Worm (Caenorhabditis elegans): ENCODE measurements around the gene irld-24.

Gene irld-24

DNA sequence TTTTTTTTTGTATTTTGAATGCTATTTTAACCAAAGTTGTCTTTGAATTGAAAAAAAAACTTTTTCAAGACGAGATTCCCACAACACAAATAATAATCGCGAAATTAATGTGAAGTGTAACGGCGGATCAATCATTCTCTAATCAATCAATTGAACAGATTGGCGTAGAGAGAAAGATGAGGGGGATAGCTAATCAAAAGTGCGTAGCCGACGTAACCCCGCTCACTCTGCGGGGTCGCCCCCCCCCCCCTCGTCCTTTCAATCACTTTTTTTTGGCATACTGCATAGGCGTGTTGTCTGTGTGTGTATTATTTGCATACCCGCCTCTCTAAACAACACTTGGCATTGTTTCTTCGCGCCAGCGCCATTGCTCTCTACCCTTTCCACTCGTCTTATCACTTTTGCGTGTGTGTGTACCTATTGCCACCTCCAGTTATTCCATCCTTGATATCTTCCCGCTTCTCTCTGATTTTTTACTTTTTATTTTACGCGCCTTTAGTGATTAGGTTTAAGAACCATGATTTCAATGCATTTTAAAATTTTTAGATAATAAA lies 38.1 kb downstream of the irld-24 start:
- TF ChIP-seq hlh-1 (tag; optimal IDR thresholded peaks at IDR 0.05), result no peak
- TF ChIP-seq ham-2 (GFP tag; optimal IDR thresholded peaks at IDR 0.05), result peak; percentile 29
- peak; percentile 16 for TF ChIP-seq unc-120 (tag; optimal IDR thresholded peaks at IDR 0.05; ENCODE audit: poor library complexity, severe bottlenecking)
- peak; percentile 35 for TF ChIP-seq unc-62 (GFP tag; optimal IDR thresholded peaks at IDR 0.05)
- TF ChIP-seq nhr-28 (tag; optimal IDR thresholded peaks at IDR 0.05), result no peak
- no peak for TF ChIP-seq mab-5 (tag; optimal IDR thresholded peaks at IDR 0.05)
- TF ChIP-seq M03D4.4 (tag; optimal IDR thresholded peaks at IDR 0.05), result peak; percentile 15
- TF ChIP-seq sem-2 (GFP tag; optimal IDR thresholded peaks at IDR 0.05), result no peak

ce11 chrX:14026893-14027292 lies 40.5 kb downstream of the irld-24 start:
- TF ChIP-seq zip-8 (tag; optimal IDR thresholded peaks at IDR 0.05) (no peak), mls-2 (tag; optimal IDR thresholded peaks at IDR 0.05) (no peak), sptf-1 (tag; optimal IDR thresholded peaks at IDR 0.05) (peak; percentile 38), hlh-1 (tag; optimal IDR thresholded peaks at IDR 0.05) (peak; percentile 57), nhr-2 (tag; optimal IDR thresholded peaks at IDR 0.05) (peak; percentile 83), cnd-1 (tag; optimal IDR thresholded peaks at IDR 0.05) (peak; percentile 43)

DNA sequence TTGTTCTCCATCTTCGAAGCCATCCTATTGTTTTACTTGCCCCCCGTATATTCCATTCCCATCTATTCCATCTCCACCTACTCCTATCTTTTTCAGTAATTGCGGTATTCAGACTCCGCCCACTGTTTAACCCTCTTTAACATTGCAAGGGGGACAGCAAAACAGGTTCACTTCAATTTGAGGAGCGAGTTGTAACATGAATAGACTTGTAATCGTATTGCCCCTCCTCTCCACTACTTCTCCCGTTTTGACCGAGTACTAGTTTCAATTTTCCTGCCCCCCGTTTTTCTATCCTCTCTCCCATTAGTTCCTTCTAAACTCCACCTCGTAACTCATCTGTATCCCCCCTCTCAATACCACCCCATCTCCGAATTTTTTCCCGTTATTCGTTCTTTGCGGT lies 42.1 kb downstream of the irld-24 start:
- TF ChIP-seq ceh-39 (tag; optimal IDR thresholded peaks at IDR 0.05), result no peak
- peak; percentile 77 for TF ChIP-seq ces-1 (GFP tag; optimal IDR thresholded peaks at IDR 0.05)

DNA sequence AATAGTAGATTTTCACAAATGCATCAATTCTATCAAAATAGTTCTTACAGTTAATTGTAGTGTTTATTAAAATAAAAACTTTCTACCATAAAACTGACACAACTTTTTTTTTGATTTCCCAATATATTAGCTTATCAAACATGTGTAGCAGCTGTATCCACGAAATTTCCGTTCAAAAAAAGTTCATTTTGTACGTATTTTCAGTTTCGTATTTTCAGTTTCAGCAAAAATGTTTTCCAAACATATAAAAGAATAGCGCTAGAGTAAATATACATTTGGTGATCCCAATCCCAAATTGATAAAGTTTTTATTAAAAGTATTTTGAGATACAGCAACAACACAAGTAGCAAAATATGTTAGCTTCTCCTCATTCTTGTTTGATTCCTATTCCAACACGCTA lies 43.0 kb downstream of the irld-24 start:
- TF ChIP-seq mab-5 (tag; optimal IDR thresholded peaks at IDR 0.05) (no peak), sem-2 (GFP tag; optimal IDR thresholded peaks at IDR 0.05) (no peak), nhr-2 (tag; optimal IDR thresholded peaks at IDR 0.05) (no peak), tbx-8 (GFP tag; optimal IDR thresholded peaks at IDR 0.05) (no peak), ceh-39 (tag; optimal IDR thresholded peaks at IDR 0.05) (no peak), nhr-12 (tag; optimal IDR thresholded peaks at IDR 0.05) (no peak), sptf-1 (tag; optimal IDR thresholded peaks at IDR 0.05) (no peak), mls-2 (tag; optimal IDR thresholded peaks at IDR 0.05) (no peak), bed-3 (GFP tag; optimal IDR thresholded peaks at IDR 0.05) (no peak), pha-4 (tag; optimal IDR thresholded peaks at IDR 0.05) (no peak)

DNA sequence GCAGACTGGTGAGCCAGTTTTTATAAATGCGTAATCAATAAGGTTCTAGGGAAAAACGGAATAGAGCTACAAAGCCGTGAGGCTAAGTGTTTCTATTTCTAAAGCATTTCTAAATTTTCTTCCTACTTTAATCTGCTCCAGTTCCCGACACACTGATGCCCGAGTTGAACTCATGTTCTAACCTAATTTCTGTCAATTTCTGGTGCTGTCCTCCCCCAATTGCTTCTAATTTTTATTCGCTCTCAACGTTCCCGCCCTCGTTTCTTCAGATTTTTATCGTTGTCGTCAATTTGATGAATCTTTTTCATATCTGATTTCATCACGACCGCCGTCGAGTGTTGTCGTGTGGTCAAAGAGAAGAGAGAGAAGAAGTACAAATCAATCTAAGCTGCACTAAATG lies 43.5 kb downstream of the irld-24 start:
- TF ChIP-seq nhr-28 (tag; optimal IDR thresholded peaks at IDR 0.05) (no peak), ces-1 (GFP tag; optimal IDR thresholded peaks at IDR 0.05) (peak; percentile 82)

- no peak for TF ChIP-seq mep-1 (tag; optimal IDR thresholded peaks at IDR 0.05)
- TF ChIP-seq ham-2 (GFP tag; optimal IDR thresholded peaks at IDR 0.05), result no peak
- TF ChIP-seq zip-8 (tag; optimal IDR thresholded peaks at IDR 0.05), result no peak
- no peak for TF ChIP-seq unc-62 (GFP tag; optimal IDR thresholded peaks at IDR 0.05)
- TF ChIP-seq flh-1 (GFP tag; optimal IDR thresholded peaks at IDR 0.05), result no peak
- TF ChIP-seq pha-4 (tag; optimal IDR thresholded peaks at IDR 0.05), result no peak
- no peak for TF ChIP-seq ceh-43 (GFP tag; optimal IDR thresholded peaks at IDR 0.05)
- no peak for TF ChIP-seq nhr-28 (tag; optimal IDR thresholded peaks at IDR 0.05)
- no peak for TF ChIP-seq nhr-237 (tag; optimal IDR thresholded peaks at IDR 0.05)
- no peak for TF ChIP-seq elt-1 (tag; optimal IDR thresholded peaks at IDR 0.05; ENCODE audit: borderline replicate concordance, insufficient read depth)
- TF ChIP-seq nhr-12 (tag; optimal IDR thresholded peaks at IDR 0.05), result no peak
- TF ChIP-seq ceh-83 (GFP tag; optimal IDR thresholded peaks at IDR 0.05), result no peak
- TF ChIP-seq cnd-1 (tag; optimal IDR thresholded peaks at IDR 0.05), result no peak
- no peak for TF ChIP-seq unc-120 (tag; optimal IDR thresholded peaks at IDR 0.05; ENCODE audit: poor library complexity, severe bottlenecking)
- TF ChIP-seq blmp-1 (tag; optimal IDR thresholded peaks at IDR 0.05), result no peak
- TF ChIP-seq mls-2 (tag; optimal IDR thresholded peaks at IDR 0.05), result no peak
- TF ChIP-seq ceh-39 (tag; optimal IDR thresholded peaks at IDR 0.05), result no peak
- TF ChIP-seq mab-5 (tag; optimal IDR thresholded peaks at IDR 0.05), result no peak
Observed at ce11 chrX:14030524-14030923, 44.1 kb downstream of the irld-24 start.

DNA sequence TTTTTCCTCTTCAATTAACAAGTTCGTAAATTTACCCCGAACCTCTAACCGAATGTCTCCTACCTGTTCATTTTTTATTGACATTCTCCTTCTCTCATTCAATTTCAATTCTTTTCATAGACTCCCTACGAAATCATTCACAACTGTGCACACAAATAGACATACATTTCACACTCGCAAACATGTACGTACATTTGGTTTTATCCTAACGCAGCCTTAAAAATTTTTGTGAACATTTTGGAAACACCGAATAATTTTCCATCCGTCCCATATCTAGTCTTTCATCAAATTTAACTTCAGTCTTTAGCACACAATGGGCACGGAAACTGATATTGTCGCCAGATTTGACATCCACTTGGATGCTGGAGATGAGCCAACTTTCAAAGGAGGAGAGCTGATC lies 47.1 kb downstream of the irld-24 start, which contains the start of gene arrd-25:
arrd-25 (plus strand) TSS at position 301 of the 400 bp plus-strand sequence.
- TF ChIP-seq nhr-237 (tag; optimal IDR thresholded peaks at IDR 0.05), result no peak
- no peak for TF ChIP-seq lin-13 (tag; optimal IDR thresholded peaks at IDR 0.05)
- TF ChIP-seq lin-32 (GFP tag; optimal IDR thresholded peaks at IDR 0.05), result no peak
- TF ChIP-seq ztf-11 (tag; optimal IDR thresholded peaks at IDR 0.05), result no peak
- no peak for TF ChIP-seq ces-1 (GFP tag; optimal IDR thresholded peaks at IDR 0.05)
- TF ChIP-seq unc-39 (tag; optimal IDR thresholded peaks at IDR 0.05), result no peak
- no peak for TF ChIP-seq flh-1 (GFP tag; optimal IDR thresholded peaks at IDR 0.05)
- no peak for TF ChIP-seq mep-1 (tag; optimal IDR thresholded peaks at IDR 0.05)
- TF ChIP-seq nhr-2 (tag; optimal IDR thresholded peaks at IDR 0.05), result no peak
- TF ChIP-seq unc-62 (GFP tag; optimal IDR thresholded peaks at IDR 0.05), result no peak
- no peak for TF ChIP-seq tbx-8 (GFP tag; optimal IDR thresholded peaks at IDR 0.05)
- no peak for TF ChIP-seq lsy-2 (tag; optimal IDR thresholded peaks at IDR 0.05)

Data from whole organism, mixed stage, embryonic.